Worm (Caenorhabditis elegans): ENCODE results near the gene math-23.
"Not testable (repeated sequence)": the region's sequence is repeated elsewhere in the genome, so short reads cannot be mapped to it uniquely, and the experiment has no call there.

Gene math-23

DNA sequence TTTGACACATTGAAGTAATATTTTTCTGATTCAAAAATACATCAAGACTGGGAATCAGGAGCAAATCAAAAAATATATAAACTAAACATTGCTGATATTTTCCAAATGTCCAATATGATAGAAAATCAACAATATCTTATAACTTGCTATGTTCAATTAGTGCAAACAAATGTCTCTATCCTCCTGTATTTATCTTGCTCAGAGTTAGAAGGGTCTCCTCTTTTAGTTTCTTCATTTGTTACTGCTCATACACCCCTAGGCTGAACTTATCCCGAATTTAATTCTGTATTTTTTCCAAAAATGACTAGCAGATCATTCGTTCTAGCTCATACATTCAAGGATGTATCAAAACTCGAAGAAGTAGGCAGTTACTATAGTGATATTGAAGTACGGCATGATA, at the start of gene math-23:
TSS of gene math-23 (plus strand) at position 301 of the 400 bp plus-strand sequence.
- no peak for TF ChIP-seq sox-4 (tag; optimal IDR thresholded peaks at IDR 0.05)
- no peak for TF ChIP-seq ceh-19 (GFP tag; optimal IDR thresholded peaks at IDR 0.05)
- TF ChIP-seq nhr-232 (tag; optimal IDR thresholded peaks at IDR 0.05) = no peak
- no peak for TF ChIP-seq pag-3 (tag; optimal IDR thresholded peaks at IDR 0.05; ENCODE audit: borderline replicate concordance)
- TF ChIP-seq lim-6 (tag; optimal IDR thresholded peaks at IDR 0.05) = no peak
- TF ChIP-seq sdc-2 (tag; optimal IDR thresholded peaks at IDR 0.05) = no peak
- no peak for TF ChIP-seq sox-2 (GFP tag; IDR thresholded peaks at IDR 0.05)
- TF ChIP-seq pha-4 (tag; optimal IDR thresholded peaks at IDR 0.05) = no peak
- no peak for TF ChIP-seq F13H6.1 (tag; optimal IDR thresholded peaks at IDR 0.05)
- TF ChIP-seq mec-3 (tag; optimal IDR thresholded peaks at IDR 0.05; ENCODE audit: borderline replicate concordance) = no peak
- TF ChIP-seq tbx-2 (tag; optimal IDR thresholded peaks at IDR 0.05) = no peak
- TF ChIP-seq pat-9 (tag; optimal IDR thresholded peaks at IDR 0.05) = no peak
- TF ChIP-seq unc-3 (GFP tag; conservative IDR thresholded peaks at IDR 0.05) = no peak
- no peak for TF ChIP-seq unc-3 (tag; optimal IDR thresholded peaks at IDR 0.05)
- no peak for TF ChIP-seq Y22D7AL.16 (tag; optimal IDR thresholded peaks at IDR 0.05)
- TF ChIP-seq syd-9 (tag; optimal IDR thresholded peaks at IDR 0.05) = no peak
- TF ChIP-seq unc-55 (GFP tag; optimal IDR thresholded peaks at IDR 0.05) = no peak
- TF ChIP-seq K09A11.1 (tag; optimal IDR thresholded peaks at IDR 0.05; ENCODE audit: insufficient read depth) = no peak
- no peak for TF ChIP-seq dmd-4 (tag; optimal IDR thresholded peaks at IDR 0.05; ENCODE audit: borderline replicate concordance)
- TF ChIP-seq ceh-14 (tag; optimal IDR thresholded peaks at IDR 0.05) = no peak
- TF ChIP-seq elt-2 (tag; optimal IDR thresholded peaks at IDR 0.05) = no peak

ce11 chrII:1852503-1852902, 49.6 kb upstream of the math-23 start, which contains the start of gene C52E2.2:
Gene C52E2.2, plus strand, starts transcription at chrII:1852803.
- no peak for TF ChIP-seq unc-55 (GFP tag; optimal IDR thresholded peaks at IDR 0.05)
- no peak for TF ChIP-seq eyg-1 (tag; optimal IDR thresholded peaks at IDR 0.05)
- TF ChIP-seq ceh-24 (tag; optimal IDR thresholded peaks at IDR 0.05) = no peak
- TF ChIP-seq ceh-22 (tag; optimal IDR thresholded peaks at IDR 0.05) = no peak
- TF ChIP-seq mec-3 (tag; optimal IDR thresholded peaks at IDR 0.05; ENCODE audit: borderline replicate concordance) = no peak
- no peak for TF ChIP-seq ceh-14 (tag; optimal IDR thresholded peaks at IDR 0.05)
- TF ChIP-seq T23F11.4 (GFP tag; optimal IDR thresholded peaks at IDR 0.05) = no peak
- no peak for TF ChIP-seq nfya-1 (tag; optimal IDR thresholded peaks at IDR 0.05)
- no peak for TF ChIP-seq sdc-2 (tag; optimal IDR thresholded peaks at IDR 0.05)
- no peak for TF ChIP-seq madf-2 (tag; optimal IDR thresholded peaks at IDR 0.05)
- TF ChIP-seq che-1 (tag; optimal IDR thresholded peaks at IDR 0.05) = no peak
- no peak for TF ChIP-seq syd-9 (tag; optimal IDR thresholded peaks at IDR 0.05)
- TF ChIP-seq Y22D7AL.16 (tag; optimal IDR thresholded peaks at IDR 0.05) = no peak

ce11 chrII:1854094-1854493, 48.0 kb upstream of the math-23 start, which contains the start of gene fbxb-95:
Gene fbxb-95, plus strand, starts transcription at chrII:1854394.
- TF ChIP-seq ets-4, npax-4, hlh-8 (tag; optimal IDR thresholded peaks at IDR 0.05): not testable (repeated sequence)

- TF ChIP-seq zip-5 (tag; optimal IDR thresholded peaks at IDR 0.05); nhr-232 (tag; optimal IDR thresholded peaks at IDR 0.05); unc-55 (GFP tag; optimal IDR thresholded peaks at IDR 0.05): not testable (repeated sequence)
Measured at ce11 chrII:1861285-1861793, 40.7 kb upstream of the math-23 start, which contains the start of gene C16C4.18. Gene C16C4.18, minus strand, starts transcription at chrII:1861335.

DNA sequence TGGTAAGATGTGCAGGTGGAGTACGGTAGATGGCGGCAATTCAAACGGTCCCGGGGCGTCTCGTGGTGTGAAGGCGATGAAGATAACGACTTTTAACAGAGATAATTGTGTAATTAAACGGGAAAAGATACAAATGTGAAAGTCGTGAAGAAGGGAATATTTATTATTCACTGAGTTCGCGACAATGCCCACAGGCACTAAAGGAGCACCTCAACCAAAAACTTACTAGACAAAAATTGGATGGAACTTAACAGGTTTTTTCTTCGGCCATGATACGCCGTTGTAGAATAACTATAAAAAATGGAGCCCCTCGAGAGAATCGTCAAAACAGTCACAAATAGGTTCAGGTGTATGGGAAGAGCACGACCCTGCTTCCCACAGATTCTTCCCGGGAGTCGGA, 39.7 kb upstream of the math-23 start, which contains the start of gene fbxb-98:
TSS of gene fbxb-98 (plus strand) at position 301 of the 400 bp plus-strand sequence.
- TF ChIP-seq nhr-232 (tag; optimal IDR thresholded peaks at IDR 0.05); madf-2 (tag; optimal IDR thresholded peaks at IDR 0.05); dmd-4 (tag; optimal IDR thresholded peaks at IDR 0.05; ENCODE audit: borderline replicate concordance): not testable (repeated sequence)
